Fruit fly (Drosophila melanogaster) whole organism, embryonic: ENCODE results near the gene gcm.

Source experiments
- Aef1 ChIP-seq: fragments of 200-800 bp; sonication (Bioruptor generic); IDR thresholded peaks from 3 replicates; pipeline ENCODE4 v1.3.6; 2022; ENCODE audit warnings: missing biosample characterization, missing genetic modification characterization
- Bteb2 ChIP-seq: fragments of 200-800 bp; sonication (Bioruptor generic); optimal IDR thresholded peaks from 2 replicates; lab custom pipeline; 2016; ENCODE audit warnings: missing biosample characterization, missing genetic modification characterization
- CG10462 ChIP-seq: fragments of 200-800 bp; sonication (Bioruptor generic); optimal IDR thresholded peaks from 2 replicates; lab custom pipeline; 2016; ENCODE audit warnings: missing biosample characterization, missing genetic modification characterization
- CG10959 ChIP-seq: fragments of 200-800 bp; sonication (Bioruptor generic); IDR thresholded peaks from 2 replicates; pipeline ENCODE4 v1.3.6; 2022; ENCODE audit warnings: missing biosample characterization, missing genetic modification characterization
- CG12299 ChIP-seq: fragments of 200-800 bp; sonication (Bioruptor generic); optimal IDR thresholded peaks from 2 replicates; lab custom pipeline; 2018; ENCODE audit warnings: missing biosample characterization, mild to moderate bottlenecking, missing genetic modification characterization
- CG12744 ChIP-seq: fragments of 200-800 bp; sonication (Bioruptor generic); optimal IDR thresholded peaks from 2 replicates; lab custom pipeline; 2016; ENCODE audit warnings: missing biosample characterization, missing genetic modification characterization
- CG17186 ChIP-seq: fragments of 200-800 bp; sonication (Bioruptor generic); optimal IDR thresholded peaks from 3 replicates; lab custom pipeline; 2017; ENCODE audit warnings: missing biosample characterization, missing genetic modification reagents, missing genetic modification characterization
- CG1792 ChIP-seq: fragments of 200-800 bp; sonication (Bioruptor generic); optimal IDR thresholded peaks from 2 replicates; lab custom pipeline; 2016; ENCODE audit warnings: missing biosample characterization, missing genetic modification characterization
- CG18262 ChIP-seq: fragments of 200-800 bp; optimal IDR thresholded peaks from 3 replicates; lab custom pipeline; 2019; ENCODE audit warnings: missing biosample characterization, mild to moderate bottlenecking, missing genetic modification characterization, moderate library complexity
- CG2202 ChIP-seq: fragments of 200-800 bp; sonication (Bioruptor generic); optimal IDR thresholded peaks from 2 replicates; lab custom pipeline; 2018; ENCODE audit warnings: missing biosample characterization, mild to moderate bottlenecking, missing genetic modification characterization
- CG31388 ChIP-seq: fragments of 200-800 bp; sonication (Bioruptor generic); optimal IDR thresholded peaks from 2 replicates; lab custom pipeline; 2016; ENCODE audit warnings: missing biosample characterization, missing genetic modification characterization
- CG3163 ChIP-seq: fragments of 200-800 bp; sonication (Bioruptor generic); optimal IDR thresholded peaks from 3 replicates; lab custom pipeline; 2016; ENCODE audit warnings: missing biosample characterization, missing genetic modification characterization
- CG32772 ChIP-seq: fragments of 200-800 bp; sonication (Bioruptor generic); IDR thresholded peaks from 2 replicates; pipeline ENCODE4 v1.3.6; 2022; ENCODE audit warnings: missing biosample characterization, missing genetic modification characterization
- CG4424 ChIP-seq: fragments of 200-800 bp; sonication (Bioruptor generic); optimal IDR thresholded peaks from 3 replicates; lab custom pipeline; 2016; ENCODE audit warnings: missing biosample characterization, missing genetic modification characterization
- CG7357 ChIP-seq: fragments of 200-800 bp; sonication (Bioruptor generic); IDR thresholded peaks from 3 replicates; pipeline ENCODE4 v1.3.6; 2022; ENCODE audit warnings: missing biosample characterization, missing genetic modification characterization
- CG7987 ChIP-seq: fragments of 200-800 bp; sonication (Bioruptor generic); optimal IDR thresholded peaks from 2 replicates; lab custom pipeline; 2018; ENCODE audit warnings: missing biosample characterization, mild to moderate bottlenecking, missing genetic modification characterization, moderate library complexity
- CG8290 ChIP-seq, 3 experiments: fragments of 200-800 bp; sonication (Bioruptor generic); optimal IDR thresholded peaks; 2 replicates each; lab custom pipeline; 2016 to 2019; ENCODE audit warnings: missing biosample characterization in 3 of 3, missing genetic modification characterization in 3 of 3, mild to moderate bottlenecking in 2 of 3, moderate library complexity in 1 of 3
- CG8924 ChIP-seq: fragments of 200-800 bp; optimal IDR thresholded peaks from 3 replicates; lab custom pipeline; 2019; ENCODE audit warnings: missing biosample characterization, mild to moderate bottlenecking, missing genetic modification characterization, moderate library complexity
- Chrac-16 ChIP-seq: fragments of 200-800 bp; sonication (Bioruptor generic); optimal IDR thresholded peaks from 3 replicates; lab custom pipeline; 2016; ENCODE audit warnings: missing biosample characterization, missing genetic modification characterization
- Doc2 ChIP-seq: fragments of 200-800 bp; sonication (Bioruptor generic); IDR thresholded peaks from 2 replicates; pipeline ENCODE4 v1.3.6; 2022; ENCODE audit warnings: missing biosample characterization, missing genetic modification characterization
- Doc3 ChIP-seq: fragments of 200-800 bp; sonication (Bioruptor generic); IDR thresholded peaks from 3 replicates; pipeline ENCODE4 v1.3.6; 2022; ENCODE audit warnings: missing biosample characterization, missing genetic modification characterization; ENCODE audit not compliant: partially characterized antibody
- Ets97D ChIP-seq: fragments of 200-800 bp; sonication (Bioruptor generic); optimal IDR thresholded peaks from 3 replicates; lab custom pipeline; 2016; ENCODE audit warnings: missing biosample characterization, missing genetic modification characterization
- Mrtf ChIP-seq: fragments of 200-800 bp; sonication (Bioruptor generic); IDR thresholded peaks from 3 replicates; pipeline ENCODE4 v1.3.6; 2022; ENCODE audit warnings: missing biosample characterization, missing genetic modification characterization
- TFAM ChIP-seq: fragments of 200-800 bp; sonication (Bioruptor generic); optimal IDR thresholded peaks from 2 replicates; lab custom pipeline; 2017; ENCODE audit warnings: missing biosample characterization, missing genetic modification characterization, inconsistent platforms
- Vsx1 ChIP-seq: fragments of 200-800 bp; sonication (Bioruptor generic); optimal IDR thresholded peaks from 2 replicates; lab custom pipeline; 2017; ENCODE audit warnings: missing biosample characterization, mild to moderate bottlenecking, missing genetic modification characterization, missing genetic modification reagents
- ato ChIP-seq: fragments of 200-800 bp; sonication (Bioruptor generic); IDR thresholded peaks from 2 replicates; pipeline ENCODE4 v1.3.6; 2022; ENCODE audit warnings: missing biosample characterization, missing genetic modification characterization; ENCODE audit not compliant: partially characterized antibody
- chm ChIP-seq: fragments of 200-800 bp; sonication (Bioruptor generic); IDR thresholded peaks from 2 replicates; pipeline ENCODE4 v1.3.6; 2022; ENCODE audit warnings: missing biosample characterization, missing genetic modification characterization
- corto ChIP-seq: fragments of 200-800 bp; sonication (Bioruptor generic); optimal IDR thresholded peaks from 2 replicates; lab custom pipeline; 2016; ENCODE audit warnings: missing biosample characterization, mild to moderate bottlenecking, missing genetic modification characterization, moderate library complexity
- cwo ChIP-seq: fragments of 200-800 bp; sonication (Bioruptor generic); optimal IDR thresholded peaks from 3 replicates; lab custom pipeline; 2017; ENCODE audit warnings: missing biosample characterization, missing genetic modification characterization, mild to moderate bottlenecking, moderate library complexity, missing genetic modification reagents
- disco-r ChIP-seq: fragments of 200-800 bp; sonication (Bioruptor generic); optimal IDR thresholded peaks from 2 replicates; lab custom pipeline; 2016; ENCODE audit warnings: missing biosample characterization, missing genetic modification characterization
- dm ChIP-seq: fragments of 200-800 bp; sonication (Bioruptor generic); optimal IDR thresholded peaks from 3 replicates; lab custom pipeline; 2016; ENCODE audit warnings: missing biosample characterization, missing genetic modification characterization
- dmrt99B ChIP-seq: fragments of 200-800 bp; sonication (Bioruptor generic); optimal IDR thresholded peaks from 2 replicates; lab custom pipeline; 2018; ENCODE audit warnings: missing biosample characterization, mild to moderate bottlenecking, missing genetic modification characterization, moderate library complexity
- fd96Cb ChIP-seq: fragments of 200-800 bp; sonication (Bioruptor generic); optimal IDR thresholded peaks from 2 replicates; lab custom pipeline; 2018; ENCODE audit warnings: missing biosample characterization, mild to moderate bottlenecking, missing genetic modification characterization, moderate library complexity
- h ChIP-seq: fragments of >200 bp; optimal IDR thresholded peaks from 2 replicates; lab custom pipeline; 2017
- jing ChIP-seq: fragments of 200-800 bp; sonication (Bioruptor generic); optimal IDR thresholded peaks from 2 replicates; lab custom pipeline; 2018; ENCODE audit warnings: missing biosample characterization, mild to moderate bottlenecking, missing genetic modification characterization
- maf-S ChIP-seq: fragments of 200-800 bp; sonication (Bioruptor generic); optimal IDR thresholded peaks from 2 replicates; lab custom pipeline; 2016; ENCODE audit warnings: missing biosample characterization, missing genetic modification characterization
- nmo ChIP-seq: fragments of 200-800 bp; sonication (Bioruptor generic); optimal IDR thresholded peaks from 2 replicates; lab custom pipeline; 2018; ENCODE audit warnings: missing biosample characterization, mild to moderate bottlenecking, missing genetic modification characterization, moderate library complexity
- odd ChIP-seq: fragments of 200-800 bp; sonication (Bioruptor generic); optimal IDR thresholded peaks from 2 replicates; lab custom pipeline; 2017; ENCODE audit warnings: missing biosample characterization, mild to moderate bottlenecking, missing genetic modification characterization
- org-1 ChIP-seq: fragments of 200-800 bp; sonication (Bioruptor generic); optimal IDR thresholded peaks from 2 replicates; lab custom pipeline; 2017; ENCODE audit warnings: missing biosample characterization, missing genetic modification characterization
- peb ChIP-seq: fragments of 200-800 bp; sonication (Bioruptor generic); IDR thresholded peaks from 2 replicates; pipeline ENCODE4 v1.3.6; 2022; ENCODE audit warnings: missing biosample characterization, missing genetic modification characterization
- pho ChIP-seq: fragments of 200-800 bp; sonication (Bioruptor generic); optimal IDR thresholded peaks from 2 replicates; lab custom pipeline; 2016; ENCODE audit warnings: missing biosample characterization, missing genetic modification characterization
- repo ChIP-seq: fragments of 200-800 bp; sonication (Bioruptor generic); optimal IDR thresholded peaks from 2 replicates; lab custom pipeline; 2016; ENCODE audit warnings: missing biosample characterization, missing genetic modification characterization
- sens-2 ChIP-seq: fragments of 200-800 bp; sonication (Bioruptor generic); IDR thresholded peaks from 2 replicates; pipeline ENCODE4 v1.3.6; 2022; ENCODE audit warnings: missing biosample characterization, missing genetic modification characterization
- sima ChIP-seq: fragments of 200-800 bp; sonication (Bioruptor generic); optimal IDR thresholded peaks from 2 replicates; lab custom pipeline; 2016; ENCODE audit warnings: missing biosample characterization, missing genetic modification characterization
- slbo ChIP-seq: fragments of 200-800 bp; sonication (Bioruptor generic); IDR thresholded peaks from 2 replicates; pipeline ENCODE4 v1.3.6; 2022; ENCODE audit warnings: missing biosample characterization, missing genetic modification characterization
- sr ChIP-seq: fragments of 200-800 bp; sonication (Bioruptor generic); IDR thresholded peaks from 3 replicates; pipeline ENCODE4 v1.3.6; 2022; ENCODE audit warnings: missing biosample characterization, missing genetic modification characterization
- tap ChIP-seq: fragments of 200-800 bp; optimal IDR thresholded peaks from 3 replicates; lab custom pipeline; 2019; ENCODE audit warnings: missing biosample characterization, mild to moderate bottlenecking, missing genetic modification characterization, moderate library complexity
- trem ChIP-seq: fragments of 200-800 bp; optimal IDR thresholded peaks from 3 replicates; lab custom pipeline; 2019; ENCODE audit warnings: missing biosample characterization, mild to moderate bottlenecking, missing genetic modification characterization, moderate library complexity
- tup ChIP-seq: fragments of 200-800 bp; sonication (Bioruptor generic); optimal IDR thresholded peaks from 2 replicates; lab custom pipeline; 2016; ENCODE audit warnings: missing biosample characterization, mild to moderate bottlenecking, missing genetic modification characterization, moderate library complexity
- unc-4 ChIP-seq: fragments of 200-800 bp; sonication (Bioruptor generic); IDR thresholded peaks from 2 replicates; pipeline ENCODE4 v1.3.6; 2022; ENCODE audit warnings: missing biosample characterization, missing genetic modification characterization; ENCODE audit not compliant: partially characterized antibody
- usp ChIP-seq: fragments of >200 bp; optimal IDR thresholded peaks from 2 replicates; lab custom pipeline; 2017; ENCODE audit warnings: missing biosample characterization, missing genetic modification characterization
- vfl ChIP-seq: fragments of 200-800 bp; sonication (Bioruptor generic); optimal IDR thresholded peaks from 2 replicates; lab custom pipeline; 2016; ENCODE audit warnings: missing biosample characterization, missing genetic modification characterization

Gene gcm

DNA sequence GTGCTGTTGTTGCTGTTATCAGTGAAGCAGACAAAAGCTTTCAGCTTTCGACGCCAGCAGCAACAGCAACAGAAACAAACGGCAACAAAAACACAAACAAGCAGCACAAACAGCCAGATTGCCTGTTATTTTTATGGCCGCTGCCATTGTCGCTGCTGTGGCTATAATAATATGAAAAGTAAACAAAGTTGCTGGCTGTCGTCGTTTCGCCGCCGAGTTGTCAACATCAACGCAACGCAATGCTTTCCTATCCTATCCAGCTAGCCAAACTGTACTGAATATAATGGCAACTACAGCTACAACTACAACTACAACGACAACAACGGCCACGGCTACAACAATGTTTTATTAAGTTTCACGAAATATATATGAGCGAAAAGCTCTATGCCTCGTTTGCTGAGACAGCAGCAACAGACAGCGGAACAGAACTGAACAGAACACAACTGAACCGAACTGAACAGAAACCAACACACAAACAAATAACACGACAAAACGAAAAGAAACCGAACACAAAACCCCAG is 10.8 kb downstream of the gcm start (continued):
- TF ChIP-seq Mrtf (no peak), CG1792 (GFP tag; lab: Kevin White, UChicago) (no peak), tap (tag; lab: Kevin White, UChicago) (no peak), sens-2 (no peak), CG4424 (no peak), disco-r (no peak), Vsx1 (no peak), CG32772 (GFP tag; lab: Robert Waterston, UW) (no peak), Ets97D (GFP tag; lab: Kevin White, UChicago) (no peak), peb (GFP tag; lab: Robert Waterston, UW) (no peak), CG10462 (GFP tag; lab: Kevin White, UChicago) (no peak), CG8924 (tag; lab: Kevin White, UChicago) (no peak), ato (no peak), dmrt99B (peak; percentile 37), trem (tag; lab: Kevin White, UChicago) (no peak), repo (GFP tag; lab: Kevin White, UChicago) (no peak), odd (GFP tag; lab: Kevin White, UChicago) (peak; percentile 45), CG2202 (tag; lab: Kevin White, UChicago) (no peak), Bteb2 (GFP tag; lab: Kevin White, UChicago) (no peak), maf-S (GFP tag; lab: Kevin White, UChicago) (no peak), CG18262 (no peak), Doc3 (GFP tag; lab: Robert Waterston, UW) (no peak), CG31388 (GFP tag; lab: Kevin White, UChicago) (no peak), Doc2 (no peak), corto (no peak), Chrac-16 (no peak), Aef1 (GFP tag; lab: Robert Waterston, UW) (peak; percentile 21; the same call in 1 of the 3 replicates), CG12299 (tag; lab: Kevin White, UChicago) (no peak), cwo (GFP tag; lab: Kevin White, UChicago) (no peak), org-1 (GFP tag; lab: Kevin White, UChicago) (no peak), CG10959 (no peak), CG17186 (no peak), jing (GFP tag; lab: Kevin White, UChicago) (no peak), unc-4 (no peak), sima (GFP tag; lab: Kevin White, UChicago) (no peak), h (no peak), pho (GFP tag; lab: Kevin White, UChicago) (no peak), CG7357 (GFP tag; lab: Robert Waterston, UW) (no peak), nmo (GFP tag; lab: Kevin White, UChicago) (no peak), TFAM (GFP tag; lab: Kevin White, UChicago) (no peak), chm (peak; percentile 45; the same call in 1 of the 2 replicates), CG8290 (GFP tag; optimal IDR thresholded peaks at IDR 0.05; lab: Kevin White, UChicago) (no peak), CG8290 (tag; optimal IDR thresholded peaks at IDR 0.05; lab: Kevin White, UChicago) (peak in 1 of 2 experiments; percentile 76), dm (GFP tag; lab: Kevin White, UChicago) (no peak), CG3163 (no peak), tup (GFP tag; lab: Kevin White, UChicago) (no peak), slbo (GFP tag; lab: Robert Waterston, UW) (no peak), usp (GFP tag; lab: Kevin White, UChicago) (no peak), sr (no peak), CG7987 (GFP tag; lab: Kevin White, UChicago) (peak; percentile 58), CG12744 (GFP tag; lab: Kevin White, UChicago) (no peak), vfl (GFP tag; lab: Kevin White, UChicago) (no peak), fd96Cb (tag; lab: Kevin White, UChicago) (no peak)
